Worm (Caenorhabditis elegans) whole organism, dauer: ENCODE data around the gene F45F2.10.

ENCODE experiments used
- unc-62 ChIP-seq: sonication (generic microtip); optimal IDR thresholded peaks from 2 replicates; lab custom pipeline; 2017; ENCODE audit warnings: missing biosample characterization, missing genetic modification reagents, missing genetic modification characterization

The F45F2.10 gene

DNA sequence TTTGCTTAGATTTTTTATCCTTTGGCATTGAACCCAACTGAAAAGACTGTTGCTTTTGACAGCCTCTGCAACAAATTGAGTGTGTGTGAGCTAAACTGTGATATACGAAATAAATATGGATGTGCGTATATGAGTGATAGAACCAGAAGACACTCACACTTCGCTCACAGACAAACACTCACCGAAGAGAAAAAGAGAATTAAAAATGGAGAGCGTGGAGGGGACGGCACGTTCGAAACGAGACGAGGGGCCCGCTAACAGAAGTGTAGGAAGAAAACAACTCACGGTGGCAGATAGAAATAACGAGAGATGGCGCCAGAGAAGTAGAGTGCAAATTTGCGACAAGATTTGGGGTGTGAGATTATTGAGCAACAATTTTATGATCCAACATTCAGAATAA is 389 bp downstream of the F45F2.10 start:
- no peak for TF ChIP-seq unc-62 (GFP tag; lab: Kevin White, UChicago)

ce11 chrV:8517711-8518110 is 961 bp downstream of the F45F2.10 start:
- no peak for TF ChIP-seq unc-62 (GFP tag; lab: Kevin White, UChicago)

ce11 chrV:8516426-8516825 is 2.2 kb downstream of the F45F2.10 start:
- no peak for TF ChIP-seq unc-62 (GFP tag; lab: Kevin White, UChicago)

- no peak for TF ChIP-seq unc-62 (GFP tag; lab: Kevin White, UChicago)
Measured at ce11 chrV:8513361-8513760, 5.3 kb downstream of the F45F2.10 start, which contains the start of gene F45F2.9. TSS of gene F45F2.9 (minus strand) at chrV:8513461.

DNA sequence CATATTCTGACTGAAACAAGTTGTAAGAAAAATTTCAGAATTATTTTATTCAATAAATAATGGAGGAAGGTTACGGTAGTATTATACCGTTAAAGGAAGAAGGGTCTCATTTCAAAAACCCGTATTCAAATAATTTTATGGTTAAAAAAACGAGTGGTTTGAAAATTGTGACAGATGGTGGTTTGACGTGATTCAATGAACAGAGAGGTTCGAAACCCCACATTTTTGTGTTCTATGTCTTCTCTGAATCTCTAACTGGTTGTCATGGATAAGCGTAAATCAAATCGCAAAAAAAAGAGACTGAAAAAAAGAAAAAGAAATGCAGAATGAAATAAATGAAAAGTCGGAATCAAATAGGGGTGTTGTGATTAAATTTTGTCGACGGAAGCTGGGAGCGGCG is 11.3 kb downstream of the F45F2.10 start, which contains the start of gene ZK994.6:
ZK994.6 (minus strand) TSS at position 101 of the 400 bp plus-strand sequence.
- TF ChIP-seq unc-62 (GFP tag; lab: Kevin White, UChicago) = no peak

ce11 chrV:8500348-8500747 is 18.3 kb downstream of the F45F2.10 start:
- no peak for TF ChIP-seq unc-62 (GFP tag; lab: Kevin White, UChicago)

DNA sequence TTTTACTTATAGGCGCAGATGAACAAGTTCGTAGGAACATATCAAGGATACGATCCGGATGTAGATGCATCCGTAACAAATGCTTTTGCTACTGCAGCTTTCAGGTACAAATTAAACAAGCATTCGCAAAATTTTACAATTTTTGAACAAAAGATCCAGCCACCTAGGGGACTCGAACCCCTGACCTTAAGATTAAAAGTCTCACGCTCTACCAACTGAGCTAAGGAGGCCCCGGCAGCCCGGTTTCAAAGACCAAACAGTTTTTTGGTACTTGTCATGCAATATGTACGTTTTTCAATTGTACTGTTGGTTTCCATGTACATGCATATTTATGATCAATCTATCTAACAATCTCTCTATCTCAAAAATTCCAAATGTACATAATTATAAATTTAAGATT is 19.3 kb downstream of the F45F2.10 start:
- TF ChIP-seq unc-62 (GFP tag; lab: Kevin White, UChicago) = no peak

DNA sequence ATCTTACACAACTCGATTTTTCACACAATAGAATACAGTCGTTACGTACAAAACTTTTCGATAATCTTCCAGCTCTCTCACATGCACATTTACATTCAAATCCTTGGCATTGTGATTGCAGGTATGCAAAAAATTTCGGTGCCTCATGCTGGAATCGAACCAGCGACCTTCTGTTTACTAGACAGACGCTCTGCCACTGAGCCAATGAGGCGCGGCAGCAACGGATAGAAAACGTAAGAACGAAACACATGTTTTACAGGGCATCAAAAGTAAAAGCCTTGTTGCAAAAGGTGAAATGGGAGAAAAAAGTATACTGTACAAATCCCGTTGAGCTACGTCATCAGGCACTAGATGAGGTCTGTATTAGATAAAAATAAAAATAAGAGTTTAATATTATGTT is 22.7 kb downstream of the F45F2.10 start:
- no peak for TF ChIP-seq unc-62 (GFP tag; lab: Kevin White, UChicago)

DNA sequence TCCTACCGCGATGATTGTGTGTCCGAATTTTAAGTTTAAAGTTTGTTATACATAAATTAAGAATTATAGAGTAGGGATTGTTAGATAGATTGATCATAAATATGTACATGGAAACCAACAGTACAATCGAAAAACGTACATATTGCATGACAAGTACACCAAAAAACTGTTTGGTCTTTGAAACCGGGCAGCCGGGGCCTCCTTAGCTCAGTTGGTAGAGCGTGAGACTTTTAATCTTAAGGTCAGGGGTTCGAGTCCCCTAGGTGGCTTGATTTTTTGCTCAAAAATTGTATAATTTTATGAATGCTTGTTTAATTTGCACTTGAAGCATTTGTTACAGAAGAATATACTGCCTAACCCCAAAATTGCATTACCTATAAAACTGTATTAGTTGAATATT is 23.6 kb downstream of the F45F2.10 start:
- TF ChIP-seq unc-62 (GFP tag; lab: Kevin White, UChicago) = no peak

ce11 chrV:8494260-8494939 is 24.3 kb downstream of the F45F2.10 start, which contains the start of gene pxn-1:
TSS of gene pxn-1 (plus strand) at chrV:8494889.
- no peak for TF ChIP-seq unc-62 (GFP tag; lab: Kevin White, UChicago)

- TF ChIP-seq unc-62 (GFP tag; lab: Kevin White, UChicago) = no peak
Measured at ce11 chrV:8481274-8481673, 37.4 kb downstream of the F45F2.10 start.

ce11 chrV:8470906-8471305 is 47.8 kb downstream of the F45F2.10 start, which contains the start of gene gplb-1:
TSS of gene gplb-1 (minus strand) at chrV:8471242.
- no peak for TF ChIP-seq unc-62 (GFP tag; lab: Kevin White, UChicago)

ce11 chrV:8468740-8469139 is 49.9 kb downstream of the F45F2.10 start, which contains the start of gene phf-30:
TSS of gene phf-30 (plus strand) at chrV:8469040.
- no peak for TF ChIP-seq unc-62 (GFP tag; lab: Kevin White, UChicago)

DNA sequence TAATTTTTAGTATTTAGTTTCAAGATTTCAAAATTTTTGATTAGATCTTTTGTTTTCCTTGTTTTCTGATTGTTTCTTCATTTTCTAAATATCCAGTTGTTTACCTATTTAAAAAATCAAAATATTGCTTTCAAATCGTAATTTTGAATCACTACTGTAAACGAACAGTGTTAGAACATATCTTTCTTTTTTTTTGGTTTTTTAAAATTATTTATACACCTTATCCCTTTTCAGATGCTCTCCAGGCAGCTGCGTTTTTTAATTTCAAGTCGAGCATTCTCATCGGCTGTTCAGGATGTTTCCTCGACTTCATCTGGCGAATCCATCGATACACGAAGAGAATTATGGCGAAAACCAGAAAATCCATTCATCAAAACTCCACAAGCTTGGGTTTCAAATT is 51.6 kb downstream of the F45F2.10 start, which contains the start of gene mrpl-4:
mrpl-4 (plus strand) TSS at position 235 of the 400 bp plus-strand sequence.
- no peak for TF ChIP-seq unc-62 (GFP tag; lab: Kevin White, UChicago)

DNA sequence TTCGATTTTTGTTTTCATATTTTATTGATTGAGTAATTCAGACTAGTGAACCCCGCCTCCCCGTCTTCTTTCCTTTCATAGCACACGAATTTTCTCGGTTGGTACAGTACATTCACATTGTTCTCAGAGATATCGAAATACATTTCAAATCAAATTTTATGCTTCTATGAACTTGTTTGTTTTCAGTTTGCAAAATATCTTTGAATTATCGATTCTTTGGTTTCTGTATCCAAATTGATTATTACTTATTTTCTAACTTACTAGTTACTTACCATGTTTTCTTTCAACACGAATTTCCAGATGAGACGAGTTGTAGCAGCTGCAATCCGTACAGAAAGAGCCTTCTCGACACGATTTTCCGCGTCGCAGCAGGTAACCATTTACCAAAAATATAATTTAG is 53.3 kb downstream of the F45F2.10 start, which contains the start of gene mrps-2:
mrps-2 (plus strand) TSS at position 301 of the 400 bp plus-strand sequence.
- TF ChIP-seq unc-62 (GFP tag; lab: Kevin White, UChicago) = no peak
